Fruit fly (Drosophila melanogaster) whole organism, prepupa: Measurements from ENCODE around the gene CG31674.
A peak's percentile ranks its signal among the peaks of the same experiment; 100 is the strongest.

Experiments
- CG4318 ChIP-seq: fragments of 200-800 bp; sonication (Bioruptor generic); optimal IDR thresholded peaks from 3 replicates; lab custom pipeline; 2017; ENCODE audit warnings: missing biosample characterization, mild to moderate bottlenecking, missing genetic modification characterization
- CG8632 ChIP-seq: fragments of 200-800 bp; sonication (Bioruptor generic); optimal IDR thresholded peaks from 3 replicates; lab custom pipeline; 2016; ENCODE audit warnings: missing biosample characterization, missing genetic modification characterization
- Eip93F ChIP-seq: fragments of 200-800 bp; sonication (Bioruptor generic); optimal IDR thresholded peaks from 2 replicates; lab custom pipeline; 2016; ENCODE audit warnings: missing biosample characterization, mild to moderate bottlenecking, missing genetic modification characterization
- Hr39 ChIP-seq: fragments of 200-800 bp; sonication (Bioruptor generic); optimal IDR thresholded peaks from 2 replicates; lab custom pipeline; 2016; ENCODE audit warnings: missing biosample characterization, missing genetic modification characterization
- Lpt ChIP-seq: fragments of 200-800 bp; sonication (Bioruptor generic); optimal IDR thresholded peaks from 3 replicates; lab custom pipeline; 2016; ENCODE audit warnings: missing biosample characterization, missing genetic modification characterization
- Met ChIP-seq: fragments of 200-800 bp; sonication (Bioruptor generic); optimal IDR thresholded peaks from 3 replicates; lab custom pipeline; 2016; ENCODE audit warnings: missing biosample characterization, missing genetic modification characterization
- acj6 ChIP-seq: fragments of 200-800 bp; sonication (Bioruptor generic); optimal IDR thresholded peaks from 3 replicates; lab custom pipeline; 2016; ENCODE audit warnings: missing biosample characterization, missing genetic modification characterization
- cyc ChIP-seq: fragments of 200-800 bp; sonication (Bioruptor generic); optimal IDR thresholded peaks from 3 replicates; lab custom pipeline; 2016; ENCODE audit warnings: missing biosample characterization, missing genetic modification characterization
- dac ChIP-seq: fragments of 200-800 bp; sonication (Bioruptor generic); optimal IDR thresholded peaks from 2 replicates; lab custom pipeline; 2017; ENCODE audit warnings: missing biosample characterization, mild to moderate bottlenecking, missing genetic modification characterization
- svp ChIP-seq: fragments of 200-800 bp; sonication (Bioruptor generic); peaks from one replicate; lab custom pipeline; 2016; ENCODE audit warnings: missing biosample characterization, missing genetic modification characterization

DNA sequence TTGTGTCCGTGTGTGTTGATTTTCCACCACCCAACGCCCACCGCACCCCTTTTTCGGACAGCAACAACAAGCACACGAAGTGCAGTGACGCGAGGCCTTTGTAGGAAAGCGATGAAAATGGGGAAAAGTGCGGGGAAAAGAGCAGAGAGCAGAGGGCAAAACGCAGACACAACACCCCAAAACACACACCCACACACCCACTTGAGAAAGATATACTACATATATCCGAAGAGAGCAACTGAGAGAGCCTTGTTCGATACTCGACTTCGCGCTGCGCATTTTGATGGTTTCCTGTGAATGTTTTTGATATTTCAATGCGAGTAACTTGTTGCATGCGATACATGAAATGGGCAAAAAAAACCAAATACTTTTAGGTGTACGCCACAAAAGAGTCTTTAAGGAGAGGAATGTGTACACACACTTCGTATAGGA lies 27.3 kb upstream of the CG31674 start:
- TF ChIP-seq Lpt (GFP tag; lab: Kevin White, UChicago) (no peak), CG8632 (GFP tag; lab: Kevin White, UChicago) (no peak), CG4318 (no peak), dac (no peak), svp (GFP tag; lab: Kevin White, UChicago) (peak; percentile 74), Eip93F (GFP tag; lab: Kevin White, UChicago) (no peak), Met (GFP tag; lab: Kevin White, UChicago) (no peak), acj6 (GFP tag; lab: Kevin White, UChicago) (no peak), Hr39 (GFP tag; lab: Kevin White, UChicago) (no peak), cyc (GFP tag; lab: Kevin White, UChicago) (no peak)
